Worm (Caenorhabditis elegans): ENCODE results near the gene pqn-67.

pqn-67 gene

DNA sequence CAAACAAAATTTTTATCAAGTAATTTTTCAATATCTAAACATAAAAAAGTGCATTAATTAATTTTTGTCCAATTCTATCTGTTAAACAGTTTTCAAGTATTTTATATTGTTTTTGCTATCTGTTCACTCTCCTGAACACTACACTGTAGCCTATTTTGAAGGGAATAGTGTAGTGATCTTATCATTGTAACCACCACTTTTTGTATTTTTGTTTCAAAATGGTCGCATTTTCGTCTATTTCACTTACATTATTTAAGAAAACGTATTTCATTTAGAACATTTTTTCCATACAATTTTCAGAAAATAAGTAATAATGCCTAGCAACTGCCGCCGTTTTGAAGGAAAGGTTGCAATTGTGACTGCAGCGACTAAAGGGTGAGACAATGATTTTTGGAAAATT lies 1.9 kb upstream of the pqn-67 start, which contains the start of gene dhrs-4:
dhrs-4 (plus strand) TSS at position 301 of the 400 bp plus-strand sequence.
- TF ChIP-seq ztf-23 (GFP tag; IDR thresholded peaks at IDR 0.05): no peak
- no peak for TF ChIP-seq tab-1 (GFP tag; IDR thresholded peaks at IDR 0.05)
- TF ChIP-seq T22C8.4 (GFP tag; IDR thresholded peaks at IDR 0.05): no peak
- no peak for TF ChIP-seq med-1 (GFP tag; optimal IDR thresholded peaks at IDR 0.05; ENCODE audit: insufficient read depth)
- no peak for TF ChIP-seq klf-2 (GFP tag; conservative IDR thresholded peaks at IDR 0.05)
- no peak for TF ChIP-seq ztf-29 (GFP tag; IDR thresholded peaks at IDR 0.05)

DNA sequence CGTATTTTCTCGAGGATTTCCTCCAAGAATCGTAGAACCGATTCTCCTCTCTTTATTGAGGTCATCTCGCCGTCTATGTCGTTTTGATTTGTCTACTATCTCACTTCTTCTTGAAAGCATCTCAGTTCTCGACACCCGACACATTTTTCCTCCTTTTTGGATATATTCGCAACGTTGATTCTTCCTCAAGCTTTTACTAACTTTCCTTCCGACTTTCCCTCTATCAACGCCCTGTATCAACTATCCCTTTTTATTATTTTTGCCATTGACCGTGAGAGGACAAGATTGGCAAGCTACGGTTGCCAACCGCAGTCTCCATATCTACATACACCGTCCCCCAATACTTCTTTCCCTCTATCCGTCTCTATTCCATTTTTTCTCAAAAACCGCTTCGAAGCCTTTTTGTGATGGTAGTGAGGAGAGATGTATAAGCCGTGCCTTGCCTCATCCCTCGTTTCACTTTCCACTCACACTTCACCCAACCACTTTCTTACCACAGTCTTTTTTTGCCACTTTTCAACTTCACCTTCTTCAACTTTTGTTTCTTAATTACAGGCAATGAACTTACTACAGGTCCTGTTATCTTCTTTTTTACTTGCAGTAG lies 4.8 kb downstream of the pqn-67 start, which contains the start of gene T16G1.2:
T16G1.2 (plus strand) TSS at position 554 of the 604 bp plus-strand sequence.
- TF ChIP-seq cog-1 (tag; optimal IDR thresholded peaks at IDR 0.05) (no peak), ref-1 (GFP tag; conservative IDR thresholded peaks at IDR 0.05) (no peak), klf-2 (GFP tag; conservative IDR thresholded peaks at IDR 0.05) (no peak), tab-1 (GFP tag; IDR thresholded peaks at IDR 0.05) (no peak), med-1 (GFP tag; optimal IDR thresholded peaks at IDR 0.05; ENCODE audit: insufficient read depth) (no peak), ztf-23 (GFP tag; IDR thresholded peaks at IDR 0.05) (no peak)

DNA sequence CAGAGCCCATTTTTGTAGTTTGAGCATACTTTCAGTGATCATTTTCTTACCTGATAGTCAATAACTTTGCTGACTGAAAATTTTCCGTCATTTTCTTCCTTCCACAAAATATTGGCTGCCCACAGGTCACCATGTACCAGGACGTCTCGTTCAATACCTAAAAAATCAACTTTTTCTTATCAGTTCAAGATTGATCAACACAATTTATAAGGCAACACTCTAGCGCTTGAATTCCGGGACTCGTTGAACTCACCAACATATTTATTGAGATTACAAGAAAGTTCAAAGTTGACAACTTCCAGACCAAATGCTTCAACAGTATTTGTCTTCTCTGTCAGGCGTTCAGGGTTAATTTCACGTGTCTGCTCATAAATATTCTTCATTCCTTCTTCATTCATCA lies 9.4 kb downstream of the pqn-67 start:
- TF ChIP-seq flt-1 (GFP tag; IDR thresholded peaks at IDR 0.05): no peak
- no peak for TF ChIP-seq ztf-29 (GFP tag; IDR thresholded peaks at IDR 0.05)
- TF ChIP-seq klf-2 (GFP tag; conservative IDR thresholded peaks at IDR 0.05): no peak
- no peak for TF ChIP-seq ref-1 (GFP tag; conservative IDR thresholded peaks at IDR 0.05)
- no peak for TF ChIP-seq T22C8.4 (GFP tag; IDR thresholded peaks at IDR 0.05)
- no peak for TF ChIP-seq ztf-23 (GFP tag; IDR thresholded peaks at IDR 0.05)
- no peak for TF ChIP-seq cog-1 (tag; optimal IDR thresholded peaks at IDR 0.05)
- TF ChIP-seq tab-1 (GFP tag; IDR thresholded peaks at IDR 0.05): no peak
- no peak for TF ChIP-seq med-1 (GFP tag; optimal IDR thresholded peaks at IDR 0.05; ENCODE audit: insufficient read depth)

DNA sequence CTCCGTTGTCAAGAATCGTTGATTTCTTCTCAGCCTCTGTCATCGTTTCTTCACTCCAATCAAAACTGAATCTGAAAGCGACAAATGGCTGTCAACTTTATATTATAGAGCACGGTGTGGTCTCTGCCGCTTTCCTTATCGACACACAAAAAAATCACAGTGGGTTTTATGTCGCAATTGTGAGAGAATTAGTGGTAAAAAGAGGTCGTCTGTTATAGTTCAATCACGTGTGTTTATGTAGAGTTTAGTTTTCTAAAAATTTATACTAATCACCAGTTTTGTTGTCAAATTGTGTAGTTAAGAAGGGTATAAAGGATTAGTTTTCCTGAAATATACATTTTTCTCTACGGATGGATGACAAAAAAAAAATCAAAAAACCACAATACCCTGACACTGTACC lies 10.7 kb downstream of the pqn-67 start, which contains the start of gene T16G1.7:
T16G1.7 (minus strand) TSS at position 137 of the 400 bp plus-strand sequence.
- TF ChIP-seq klf-2 (GFP tag; conservative IDR thresholded peaks at IDR 0.05): no peak
- TF ChIP-seq med-1 (GFP tag; optimal IDR thresholded peaks at IDR 0.05; ENCODE audit: insufficient read depth): no peak
- TF ChIP-seq T22C8.4 (GFP tag; IDR thresholded peaks at IDR 0.05): no peak
- no peak for TF ChIP-seq flt-1 (GFP tag; IDR thresholded peaks at IDR 0.05)
- no peak for TF ChIP-seq cog-1 (tag; optimal IDR thresholded peaks at IDR 0.05)
- TF ChIP-seq ztf-29 (GFP tag; IDR thresholded peaks at IDR 0.05): no peak
- TF ChIP-seq ref-1 (GFP tag; conservative IDR thresholded peaks at IDR 0.05): no peak
- TF ChIP-seq tab-1 (GFP tag; IDR thresholded peaks at IDR 0.05): no peak
- no peak for TF ChIP-seq ztf-23 (GFP tag; IDR thresholded peaks at IDR 0.05)

DNA sequence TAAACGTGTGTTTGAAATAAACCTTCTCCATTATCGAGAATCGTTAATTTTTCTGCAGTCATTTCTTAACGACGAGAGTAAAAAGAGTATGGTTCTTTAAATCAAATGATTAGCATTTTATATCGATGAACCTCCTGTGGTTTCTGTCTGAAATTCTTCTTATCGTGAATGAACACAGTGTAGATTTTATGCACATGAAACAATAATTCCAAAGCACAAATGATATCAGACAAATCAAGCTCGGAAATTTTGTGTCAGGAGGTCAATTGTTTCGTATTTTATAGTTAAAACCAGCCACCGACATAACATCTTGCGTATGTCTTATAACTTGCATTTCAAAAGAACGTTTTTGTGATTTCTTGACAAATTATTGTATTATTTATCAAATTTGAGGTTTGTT lies 12.9 kb downstream of the pqn-67 start, which contains the start of gene T16G1.6:
T16G1.6 (minus strand) TSS at position 77 of the 400 bp plus-strand sequence.
- TF ChIP-seq tab-1 (GFP tag; IDR thresholded peaks at IDR 0.05) (no peak), ref-1 (GFP tag; conservative IDR thresholded peaks at IDR 0.05) (no peak), flt-1 (GFP tag; IDR thresholded peaks at IDR 0.05) (no peak), cog-1 (tag; optimal IDR thresholded peaks at IDR 0.05) (no peak), T22C8.4 (GFP tag; IDR thresholded peaks at IDR 0.05) (no peak), ztf-29 (GFP tag; IDR thresholded peaks at IDR 0.05) (no peak), med-1 (GFP tag; optimal IDR thresholded peaks at IDR 0.05; ENCODE audit: insufficient read depth) (no peak), ztf-23 (GFP tag; IDR thresholded peaks at IDR 0.05) (no peak), klf-2 (GFP tag; conservative IDR thresholded peaks at IDR 0.05) (no peak)

DNA sequence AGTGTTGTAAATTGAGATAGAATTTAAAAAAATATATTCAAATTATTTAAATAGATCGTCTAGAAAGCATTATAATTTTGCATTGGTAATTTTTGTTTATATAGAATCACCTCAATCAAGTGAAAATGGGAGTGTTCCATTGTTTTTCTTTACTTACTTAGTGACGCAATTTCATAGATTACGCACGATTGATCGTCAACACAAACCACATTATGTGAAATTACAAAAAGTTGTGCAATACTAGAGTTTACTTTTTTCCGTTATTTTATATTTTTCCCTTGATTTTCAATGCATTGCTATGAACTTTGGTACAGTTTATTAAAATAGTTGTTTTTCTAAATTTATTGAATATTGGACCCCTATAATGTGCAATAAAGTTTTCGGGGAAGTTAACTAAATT lies 15.2 kb downstream of the pqn-67 start, which contains the start of gene T16G1.5:
T16G1.5 (minus strand) TSS at position 119 of the 400 bp plus-strand sequence.
- TF ChIP-seq med-1 (GFP tag; optimal IDR thresholded peaks at IDR 0.05; ENCODE audit: insufficient read depth) (no peak), klf-2 (GFP tag; conservative IDR thresholded peaks at IDR 0.05) (no peak), ztf-23 (GFP tag; IDR thresholded peaks at IDR 0.05) (no peak), cog-1 (tag; optimal IDR thresholded peaks at IDR 0.05) (no peak), T22C8.4 (GFP tag; IDR thresholded peaks at IDR 0.05) (no peak), ref-1 (GFP tag; conservative IDR thresholded peaks at IDR 0.05) (no peak)

DNA sequence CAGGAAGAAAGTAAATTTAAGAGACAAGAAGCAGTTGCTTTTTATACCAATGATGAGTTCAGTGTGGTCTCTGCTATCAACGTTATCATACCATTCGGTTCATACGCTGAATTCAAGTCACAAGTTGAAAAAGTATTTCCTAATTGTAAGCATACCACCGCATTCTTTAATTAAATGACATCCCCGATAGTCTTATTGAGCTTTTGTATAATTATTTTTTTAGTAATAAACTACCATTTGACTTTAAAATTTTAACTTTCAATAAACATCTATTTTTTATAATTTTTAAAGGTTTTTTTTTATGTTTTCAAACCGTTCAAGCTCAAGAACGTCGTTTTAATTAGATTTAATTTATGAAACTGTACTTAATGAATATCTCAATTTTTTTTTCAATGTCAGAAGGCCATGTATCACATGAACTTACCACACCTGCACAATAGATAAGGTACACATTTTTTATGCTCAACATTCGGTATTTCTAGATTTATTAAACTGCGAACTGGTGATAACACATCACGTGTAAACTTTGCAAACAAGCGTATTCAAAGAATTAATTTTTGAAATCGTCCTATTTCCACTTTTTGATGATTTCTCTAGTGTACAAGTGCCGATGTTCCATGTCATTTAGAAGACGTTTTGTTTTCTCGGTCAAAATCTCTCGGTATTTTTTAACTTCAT lies 17.7 kb downstream of the pqn-67 start, which contains the start of gene T16G1.4:
T16G1.4 (minus strand) TSS at position 51 of the 678 bp plus-strand sequence.
- no peak for TF ChIP-seq ref-1 (GFP tag; conservative IDR thresholded peaks at IDR 0.05)
- no peak for TF ChIP-seq T22C8.4 (GFP tag; IDR thresholded peaks at IDR 0.05)
- no peak for TF ChIP-seq flt-1 (GFP tag; IDR thresholded peaks at IDR 0.05)
- TF ChIP-seq tab-1 (GFP tag; IDR thresholded peaks at IDR 0.05): no peak
- TF ChIP-seq cog-1 (tag; optimal IDR thresholded peaks at IDR 0.05): no peak
- TF ChIP-seq med-1 (GFP tag; optimal IDR thresholded peaks at IDR 0.05; ENCODE audit: insufficient read depth): no peak
- no peak for TF ChIP-seq klf-2 (GFP tag; conservative IDR thresholded peaks at IDR 0.05)
- TF ChIP-seq ztf-23 (GFP tag; IDR thresholded peaks at IDR 0.05): no peak
- TF ChIP-seq ztf-29 (GFP tag; IDR thresholded peaks at IDR 0.05): no peak

DNA sequence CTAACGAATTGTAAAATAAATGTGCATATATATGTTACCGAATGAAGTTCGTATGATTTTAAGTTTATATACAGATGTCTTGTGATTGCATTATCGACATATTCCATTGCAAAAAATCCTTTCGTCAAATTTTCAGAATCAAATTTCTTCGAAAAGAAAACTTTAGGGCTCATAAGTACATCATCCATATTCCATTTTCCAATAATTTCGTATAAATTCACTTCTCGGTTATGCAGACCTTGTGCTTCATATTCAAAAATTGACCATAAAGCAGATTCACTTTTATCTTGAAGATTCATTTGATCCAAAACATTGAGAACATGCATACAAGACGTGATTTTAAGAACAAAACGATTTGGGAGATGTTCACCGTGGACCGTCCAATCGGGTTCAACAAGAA lies 19.2 kb downstream of the pqn-67 start:
- no peak for TF ChIP-seq med-1 (GFP tag; optimal IDR thresholded peaks at IDR 0.05; ENCODE audit: insufficient read depth)

DNA sequence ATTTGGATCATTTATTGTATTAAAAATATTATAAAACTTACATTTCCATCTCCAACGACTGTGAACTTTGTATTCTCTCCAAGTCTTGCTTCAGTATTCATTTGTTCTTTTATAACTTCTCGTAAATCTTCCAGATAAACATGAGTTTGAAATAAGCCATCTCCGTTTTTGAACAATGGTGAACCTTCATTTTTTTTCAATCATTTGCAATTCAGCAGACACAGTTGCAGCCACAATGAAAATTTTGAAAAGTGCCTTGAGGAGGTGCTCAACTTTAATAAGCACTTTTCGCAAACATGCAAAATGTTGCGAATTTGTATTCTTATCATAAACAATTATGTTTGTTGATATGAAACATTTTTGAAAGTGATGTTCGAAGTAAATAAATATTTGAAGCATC lies 20.0 kb downstream of the pqn-67 start, which contains the start of gene T16G1.3:
T16G1.3 (minus strand) TSS at position 101 of the 400 bp plus-strand sequence.
- TF ChIP-seq ztf-23 (GFP tag; IDR thresholded peaks at IDR 0.05): no peak
- no peak for TF ChIP-seq flt-1 (GFP tag; IDR thresholded peaks at IDR 0.05)
- TF ChIP-seq med-1 (GFP tag; optimal IDR thresholded peaks at IDR 0.05; ENCODE audit: insufficient read depth): no peak
- TF ChIP-seq cog-1 (tag; optimal IDR thresholded peaks at IDR 0.05): no peak
- no peak for TF ChIP-seq ztf-29 (GFP tag; IDR thresholded peaks at IDR 0.05)
- no peak for TF ChIP-seq tab-1 (GFP tag; IDR thresholded peaks at IDR 0.05)
